Worm (Caenorhabditis elegans): Measurements from ENCODE around the gene zip-5.

The zip-5 gene

DNA sequence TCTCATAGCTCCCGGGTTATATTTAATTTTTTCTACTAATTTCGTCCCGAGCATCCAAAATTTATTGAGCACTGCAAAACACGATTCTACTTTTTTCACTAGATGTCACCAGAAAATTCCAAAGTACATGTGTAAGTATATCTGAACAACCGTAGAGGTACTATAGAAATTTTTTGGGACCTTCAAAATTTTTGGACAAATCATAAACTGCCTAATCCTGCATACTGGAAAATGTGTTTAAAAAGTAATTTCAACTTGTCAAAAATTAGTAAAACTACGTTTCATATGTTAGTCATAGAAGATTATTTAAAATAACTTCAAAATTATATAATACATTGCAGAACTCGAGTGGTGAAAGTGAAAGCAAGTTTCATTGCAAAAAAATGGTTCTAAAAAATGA lies 22.2 kb downstream of the zip-5 start:
- TF ChIP-seq pha-2 (tag; optimal IDR thresholded peaks at IDR 0.05) (no peak), hlh-8 (tag; optimal IDR thresholded peaks at IDR 0.05) (no peak), ama-1 (optimal IDR thresholded peaks at IDR 0.05) (no peak), pros-1 (tag; optimal IDR thresholded peaks at IDR 0.05) (no peak)

DNA sequence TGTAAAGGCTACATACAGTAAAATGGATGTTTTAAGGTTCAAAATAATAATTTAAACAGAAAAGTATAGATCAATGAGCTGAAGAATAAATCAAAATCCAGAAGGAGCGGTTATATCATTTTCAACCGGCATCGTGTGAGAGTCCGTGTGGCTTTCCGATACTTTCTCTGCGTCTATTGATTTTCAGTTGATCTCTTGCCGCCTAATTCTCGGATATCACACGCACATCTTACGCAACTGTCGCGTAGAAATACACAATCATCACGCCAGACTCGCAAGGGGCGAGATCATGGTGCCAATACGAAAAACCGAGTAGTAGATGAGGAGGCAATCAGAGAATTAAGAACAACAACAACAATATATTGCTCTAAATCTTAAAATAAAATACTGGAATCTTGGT lies 24.5 kb downstream of the zip-5 start:
- no peak for TF ChIP-seq syd-9 (tag; optimal IDR thresholded peaks at IDR 0.05)
- TF ChIP-seq unc-55 (GFP tag; optimal IDR thresholded peaks at IDR 0.05) = peak; percentile 6

DNA sequence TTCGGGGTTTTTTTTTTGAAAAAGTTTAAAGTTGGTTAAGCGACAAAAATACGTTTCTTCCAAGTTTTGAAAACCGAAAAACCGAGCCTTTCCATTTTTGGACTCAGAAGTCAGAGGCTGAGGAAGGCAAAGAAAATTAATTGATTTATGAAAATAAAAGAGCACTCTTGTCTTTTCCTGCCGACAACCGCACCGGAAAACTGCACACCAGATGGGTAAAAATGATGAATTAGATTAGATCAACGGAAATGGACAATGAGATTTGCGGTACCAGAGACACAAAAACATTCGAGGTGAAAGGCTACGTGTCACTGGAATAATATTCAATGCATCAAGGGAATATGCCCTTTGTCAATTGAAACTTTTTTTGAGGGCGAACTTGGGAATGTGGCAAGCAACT lies 30.2 kb downstream of the zip-5 start:
- peak; percentile 73 for TF ChIP-seq unc-42 (tag; optimal IDR thresholded peaks at IDR 0.05)
- no peak for TF ChIP-seq ceh-9 (tag; optimal IDR thresholded peaks at IDR 0.05)
- TF ChIP-seq dmd-4 (tag; optimal IDR thresholded peaks at IDR 0.05; ENCODE audit: borderline replicate concordance) = no peak
- TF ChIP-seq Y22D7AL.16 (tag; optimal IDR thresholded peaks at IDR 0.05) = no peak

DNA sequence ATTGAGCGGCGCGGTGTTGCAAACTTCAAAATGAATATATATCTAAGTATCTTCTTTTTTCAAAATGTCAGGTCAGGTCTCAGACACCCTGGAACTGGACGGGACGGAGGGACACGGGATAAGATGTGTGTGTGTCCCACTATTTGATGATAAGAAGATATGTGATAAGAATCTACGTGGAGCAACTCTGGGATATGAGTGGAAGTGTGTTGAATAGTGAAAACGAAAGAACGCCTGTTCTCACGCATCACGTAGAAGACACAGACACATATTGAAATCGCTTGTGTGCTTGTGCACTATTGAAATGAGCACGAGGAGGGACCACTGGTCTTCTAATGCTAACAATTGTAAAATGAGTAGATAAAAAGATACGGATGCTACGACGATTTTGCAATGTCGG lies 31.5 kb downstream of the zip-5 start, which contains the start of gene uig-1:
uig-1 (minus strand) TSS at position 120 of the 400 bp plus-strand sequence.
- TF ChIP-seq pat-9 (tag; optimal IDR thresholded peaks at IDR 0.05) (no peak), syd-9 (tag; optimal IDR thresholded peaks at IDR 0.05) (no peak), pag-3 (tag; optimal IDR thresholded peaks at IDR 0.05; ENCODE audit: borderline replicate concordance) (no peak), ceh-9 (tag; optimal IDR thresholded peaks at IDR 0.05) (no peak), hlh-30 (tag; optimal IDR thresholded peaks at IDR 0.05; ENCODE audit: insufficient read depth) (no peak), sdc-2 (tag; optimal IDR thresholded peaks at IDR 0.05) (no peak), lin-11 (tag; optimal IDR thresholded peaks at IDR 0.05) (no peak), zip-5 (tag; optimal IDR thresholded peaks at IDR 0.05) (no peak), eyg-1 (tag; optimal IDR thresholded peaks at IDR 0.05) (no peak), ama-1 (optimal IDR thresholded peaks at IDR 0.05) (no peak), Y22D7AL.16 (tag; optimal IDR thresholded peaks at IDR 0.05) (no peak), ets-4 (tag; optimal IDR thresholded peaks at IDR 0.05) (no peak)

DNA sequence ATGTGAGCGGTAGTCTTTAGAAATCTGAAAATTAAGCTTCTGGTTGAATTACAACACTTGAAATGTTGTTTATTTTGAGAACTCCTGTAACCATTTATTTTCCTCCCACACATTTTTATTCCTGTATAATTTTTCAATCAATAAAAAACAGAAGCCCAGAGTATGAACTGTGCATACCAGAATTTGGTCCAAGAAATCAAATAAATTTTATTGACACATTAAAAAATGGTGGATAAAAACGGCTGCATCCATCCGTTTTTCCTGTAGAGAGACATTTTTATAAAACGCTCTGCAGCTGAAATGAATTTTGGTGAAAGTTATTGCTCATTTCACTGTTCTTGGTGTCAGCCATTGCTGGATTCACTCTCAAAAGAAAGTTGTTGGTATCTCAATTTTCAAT lies 32.9 kb downstream of the zip-5 start, which contains the start of gene C26E1.1:
C26E1.1 (plus strand) TSS at position 301 of the 400 bp plus-strand sequence.
- TF ChIP-seq ceh-19 (GFP tag; optimal IDR thresholded peaks at IDR 0.05) (no peak), ceh-31 (tag; optimal IDR thresholded peaks at IDR 0.05) (no peak)

DNA sequence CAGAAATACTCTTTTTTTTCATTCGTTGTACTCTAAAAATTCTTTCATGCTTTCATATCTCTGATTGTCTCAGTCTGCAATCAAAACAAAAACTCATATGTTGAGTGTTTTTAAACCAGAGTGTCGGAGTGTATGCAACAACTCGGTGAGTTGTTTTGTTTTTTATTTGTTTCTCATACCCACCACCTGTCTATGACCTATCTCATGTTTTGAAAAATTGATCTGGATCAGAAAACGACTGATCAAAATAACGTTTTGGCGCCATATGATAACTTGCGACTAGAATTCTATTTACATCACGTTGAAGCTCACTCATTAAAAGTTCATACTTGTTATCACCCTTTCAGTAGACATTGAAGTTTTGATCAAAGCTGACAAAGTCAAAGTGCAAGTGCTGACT lies 34.4 kb downstream of the zip-5 start:
- TF ChIP-seq ceh-19 (GFP tag; optimal IDR thresholded peaks at IDR 0.05) (no peak), ceh-45 (GFP tag; IDR thresholded peaks at IDR 0.05) (no peak), ceh-24 (tag; optimal IDR thresholded peaks at IDR 0.05) (no peak)

DNA sequence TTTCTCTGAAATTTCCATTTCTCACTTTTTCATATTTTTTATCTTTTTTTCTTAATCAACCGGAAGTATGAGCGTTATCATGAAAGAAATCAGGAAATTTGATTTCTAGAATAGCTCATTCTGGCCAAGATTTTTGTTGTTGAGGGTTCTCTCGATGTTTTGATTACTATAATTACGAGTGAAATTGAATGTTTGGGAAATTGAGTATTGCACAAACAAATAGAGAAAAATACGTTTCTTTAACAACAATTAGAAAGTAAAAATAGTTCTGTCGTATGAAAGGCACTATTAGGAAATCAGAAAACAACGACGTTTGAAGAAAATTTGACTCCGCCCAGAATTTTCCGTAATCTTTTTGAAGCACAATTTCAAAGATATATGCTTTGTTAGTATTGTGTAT lies 35.1 kb downstream of the zip-5 start:
- TF ChIP-seq ama-1 (optimal IDR thresholded peaks at IDR 0.05) (no peak), pha-4 (tag; optimal IDR thresholded peaks at IDR 0.05) (no peak), ceh-34 (tag; optimal IDR thresholded peaks at IDR 0.05) (no peak), che-1 (tag; optimal IDR thresholded peaks at IDR 0.05) (no peak), lim-6 (tag; optimal IDR thresholded peaks at IDR 0.05) (no peak), elt-2 (tag; optimal IDR thresholded peaks at IDR 0.05) (no peak), ceh-24 (tag; optimal IDR thresholded peaks at IDR 0.05) (no peak), pat-9 (tag; optimal IDR thresholded peaks at IDR 0.05) (no peak), sox-2 (GFP tag; IDR thresholded peaks at IDR 0.05) (no peak), ceh-48 (tag; optimal IDR thresholded peaks at IDR 0.05) (no peak), gmeb-2 (tag; optimal IDR thresholded peaks at IDR 0.05) (no peak), ceh-19 (GFP tag; optimal IDR thresholded peaks at IDR 0.05) (no peak), syd-9 (tag; optimal IDR thresholded peaks at IDR 0.05) (no peak), ceh-22 (tag; optimal IDR thresholded peaks at IDR 0.05) (no peak), dmd-4 (tag; optimal IDR thresholded peaks at IDR 0.05; ENCODE audit: borderline replicate concordance) (no peak), eyg-1 (tag; optimal IDR thresholded peaks at IDR 0.05) (no peak)

Measured in whole organism, late embryonic.